Fruit fly (Drosophila melanogaster) whole organism, wandering third instar larva: ENCODE data around the gene CG8837.

ENCODE experiments used
- Abd-B ChIP-seq: fragments of >200 bp; optimal IDR thresholded peaks from 2 replicates; lab custom pipeline; 2017; ENCODE audit warnings: missing biosample characterization, missing genetic modification characterization
- CG32264 ChIP-seq: fragments of 200-800 bp; sonication (Bioruptor generic); optimal IDR thresholded peaks from 2 replicates; lab custom pipeline; 2016; ENCODE audit warnings: missing biosample characterization, missing genetic modification characterization
- Hnf4 ChIP-seq: fragments of 200-800 bp; sonication (Bioruptor generic); optimal IDR thresholded peaks from 2 replicates; lab custom pipeline; 2016; ENCODE audit warnings: missing biosample characterization, mild to moderate bottlenecking, missing genetic modification characterization
- Hr78 ChIP-seq: fragments of >200 bp; optimal IDR thresholded peaks from 2 replicates; lab custom pipeline; 2017; ENCODE audit warnings: missing biosample characterization, missing genetic modification characterization
- Mio ChIP-seq: sonication (Bioruptor generic); optimal IDR thresholded peaks from 2 replicates; lab custom pipeline; 2016; ENCODE audit warnings: missing biosample characterization, missing genetic modification characterization
- Myc ChIP-seq: fragments of >200 bp; optimal IDR thresholded peaks from 2 replicates; lab custom pipeline; 2017
- N ChIP-seq: fragments of >200 bp; optimal IDR thresholded peaks from 2 replicates; lab custom pipeline; 2018; ENCODE audit warnings: missing biosample characterization, missing external identifiers, missing genetic modification characterization
- psq ChIP-seq: fragments of 200-800 bp; sonication (Bioruptor generic); optimal IDR thresholded peaks from 3 replicates; lab custom pipeline; 2017; ENCODE audit warnings: missing biosample characterization, mild to moderate bottlenecking, missing genetic modification characterization, moderate library complexity
- tai ChIP-seq: sonication (Bioruptor generic); optimal IDR thresholded peaks from 2 replicates; lab custom pipeline; 2016; ENCODE audit warnings: missing biosample characterization, missing genetic modification characterization
- usp ChIP-seq: fragments of >200 bp; optimal IDR thresholded peaks from 2 replicates; lab custom pipeline; 2017; ENCODE audit warnings: missing biosample characterization, missing genetic modification characterization

DNA sequence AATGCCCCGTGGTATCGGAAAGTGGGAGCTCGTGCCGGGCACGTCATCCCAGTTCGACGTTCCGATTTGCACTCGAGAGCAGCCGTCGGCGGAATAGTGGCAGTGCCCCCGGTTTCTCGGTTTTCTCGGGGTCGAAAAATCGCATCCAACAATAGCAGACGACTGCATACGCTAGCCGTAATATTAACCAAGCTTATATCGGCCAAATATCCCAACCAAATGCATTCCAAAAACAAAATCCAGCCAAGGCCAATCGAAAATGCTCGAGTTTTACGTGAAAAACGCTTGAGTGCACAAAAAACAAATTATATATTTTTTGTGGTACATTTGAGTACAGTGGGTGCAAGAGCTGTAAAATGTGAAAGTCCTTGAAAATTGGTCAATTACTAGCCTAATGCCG, 51.3 kb downstream of the CG8837 start:
- TF ChIP-seq tai (GFP tag; lab: Kevin White, UChicago): no peak
- TF ChIP-seq psq (GFP tag; lab: Kevin White, UChicago): no peak
- TF ChIP-seq Hnf4 (GFP tag; lab: Kevin White, UChicago): no peak
- TF ChIP-seq Mio (GFP tag; lab: Kevin White, UChicago): no peak
- no peak for TF ChIP-seq Myc
- TF ChIP-seq Abd-B (GFP tag; lab: Kevin White, UChicago): no peak
- no peak for TF ChIP-seq Hr78 (GFP tag; lab: Kevin White, UChicago)
- no peak for TF ChIP-seq N (GFP tag; lab: Kevin White, UChicago)
- no peak for TF ChIP-seq usp (GFP tag; lab: Kevin White, UChicago)
- TF ChIP-seq CG32264 (GFP tag; lab: Kevin White, UChicago): no peak
